Worm (Caenorhabditis elegans): ENCODE results near the gene spp-10.

DNA sequence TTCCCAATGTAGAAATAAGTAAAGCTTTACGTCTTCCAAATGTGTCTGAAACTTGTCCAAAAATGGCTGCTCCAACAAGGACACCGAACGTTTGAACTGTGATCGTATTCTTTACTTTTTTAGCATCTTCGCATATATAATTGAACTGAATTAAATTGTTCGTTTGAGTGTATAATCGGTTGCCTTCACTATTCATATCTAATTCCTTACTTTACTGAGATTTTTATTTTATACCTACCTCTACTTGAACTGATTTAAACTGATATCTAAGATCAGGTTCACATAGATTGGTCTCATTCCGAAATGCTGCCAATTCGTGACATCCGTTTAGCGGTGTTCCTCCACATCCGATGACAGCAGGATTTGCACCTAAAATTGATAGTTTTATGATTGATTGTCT, 14.6 kb upstream of the spp-10 start:
- TF ChIP-seq pha-4 (tag; optimal IDR thresholded peaks at IDR 0.05) (no peak), nhr-12 (tag; optimal IDR thresholded peaks at IDR 0.05) (no peak), pqm-1 (tag; optimal IDR thresholded peaks at IDR 0.05) (no peak), nhr-77 (tag; optimal IDR thresholded peaks at IDR 0.05) (no peak), eor-1 (tag; optimal IDR thresholded peaks at IDR 0.05) (no peak), ama-1 (optimal IDR thresholded peaks at IDR 0.05) (no peak), ceh-82 (tag; optimal IDR thresholded peaks at IDR 0.05) (no peak), skn-1 (tag; optimal IDR thresholded peaks at IDR 0.05) (no peak), unc-62 (GFP tag; optimal IDR thresholded peaks at IDR 0.05) (no peak), sea-2 (GFP tag; optimal IDR thresholded peaks at IDR 0.05) (no peak), nhr-237 (tag; optimal IDR thresholded peaks at IDR 0.05) (no peak), fkh-10 (GFP tag; optimal IDR thresholded peaks at IDR 0.05) (no peak)
